Fruit fly (Drosophila melanogaster): ENCODE measurements around the gene CG12715.

CG12715 gene

dm6 chrX:13099919-13100318 lies 44.8 kb upstream of the CG12715 start (continued):
- no peak for TF ChIP-seq Myb (GFP tag; optimal IDR thresholded peaks at IDR 0.05)
- TF ChIP-seq gce (GFP tag; IDR thresholded peaks at IDR 0.05) = peak; percentile 77; the same call in 2 of the 3 replicates
- TF ChIP-seq Bdp1 (GFP tag; optimal IDR thresholded peaks at IDR 0.05) = no peak
- TF ChIP-seq Hand (GFP tag; optimal IDR thresholded peaks at IDR 0.05) = peak; percentile 50
- peak; percentile 38 for TF ChIP-seq CG18764 (GFP tag; optimal IDR thresholded peaks at IDR 0.05)
- TF ChIP-seq CG9932 (GFP tag; IDR thresholded peaks at IDR 0.05) = peak; percentile 92
- peak; percentile 79 for TF ChIP-seq klu (GFP tag; IDR thresholded peaks at IDR 0.05)
- TF ChIP-seq CG7987 (GFP tag; optimal IDR thresholded peaks at IDR 0.05) = peak; percentile 54
- TF ChIP-seq CG33213 (GFP tag; optimal IDR thresholded peaks at IDR 0.05) = no peak
- TF ChIP-seq CG12219 (GFP tag; optimal IDR thresholded peaks at IDR 0.05) = peak; percentile 75
- TF ChIP-seq CG3995 (GFP tag; optimal IDR thresholded peaks at IDR 0.05) = no peak
- TF ChIP-seq crol (GFP tag; IDR thresholded peaks at IDR 0.05) = 0 out of 2 replicates have a peak, but pooled peaks have one; percentile 45
- no peak for TF ChIP-seq pb (GFP tag; optimal IDR thresholded peaks at IDR 0.05)
- TF ChIP-seq Deaf1 (tag; optimal IDR thresholded peaks at IDR 0.05) = peak; percentile 62
- TF ChIP-seq usp (GFP tag; optimal IDR thresholded peaks at IDR 0.05) = no peak
- TF ChIP-seq CG14014 (GFP tag; IDR thresholded peaks at IDR 0.05) = peak; percentile 92
- no peak for TF ChIP-seq fu2 (GFP tag; optimal IDR thresholded peaks at IDR 0.05)
- TF ChIP-seq yki (optimal IDR thresholded peaks at IDR 0.05) = no peak
- 0 out of 3 replicates have a peak, but pooled peaks have one; percentile 28 for TF ChIP-seq z (GFP tag; IDR thresholded peaks at IDR 0.05)
- no peak for TF ChIP-seq chinmo (GFP tag; IDR thresholded peaks at IDR 0.05; ENCODE audit: partially characterized antibody)
- TF ChIP-seq CG8944 (GFP tag; optimal IDR thresholded peaks at IDR 0.05) = no peak
- no peak for TF ChIP-seq CG9876 (GFP tag; optimal IDR thresholded peaks at IDR 0.05)
- no peak for TF ChIP-seq Neu2 (GFP tag; optimal IDR thresholded peaks at IDR 0.05; ENCODE audit: borderline replicate concordance)
- no peak for TF ChIP-seq CG7745 (tag; optimal IDR thresholded peaks at IDR 0.05)
- TF ChIP-seq grau (tag; optimal IDR thresholded peaks at IDR 0.05) = peak; percentile 88
- peak; percentile 28 for TF ChIP-seq CG13123 (GFP tag; optimal IDR thresholded peaks at IDR 0.05)
- TF ChIP-seq Fer1 (GFP tag; optimal IDR thresholded peaks at IDR 0.05) = peak; percentile 86
- peak; percentile 86 for TF ChIP-seq NfI (GFP tag; optimal IDR thresholded peaks at IDR 0.05)
- TF ChIP-seq Nf-YC (tag; optimal IDR thresholded peaks at IDR 0.05) = peak; percentile 70
- TF ChIP-seq Oli (tag; optimal IDR thresholded peaks at IDR 0.05) = peak; percentile 88
- peak; percentile 72 for TF ChIP-seq phol (tag; optimal IDR thresholded peaks at IDR 0.05)
- TF ChIP-seq lov (optimal IDR thresholded peaks at IDR 0.05) = no peak
- peak; percentile 64; the same call in 1 of the 3 replicates for TF ChIP-seq lov (GFP tag; IDR thresholded peaks at IDR 0.05)
- peak; percentile 37 for TF ChIP-seq zen (tag; optimal IDR thresholded peaks at IDR 0.05)
- no peak for TF ChIP-seq ash1 (GFP tag; optimal IDR thresholded peaks at IDR 0.05)
- peak; percentile 17 for TF ChIP-seq Hey (tag; optimal IDR thresholded peaks at IDR 0.05)
- TF ChIP-seq disco-r (GFP tag; optimal IDR thresholded peaks at IDR 0.05) = no peak
- TF ChIP-seq CG8089 (GFP tag; optimal IDR thresholded peaks at IDR 0.05) = no peak
- TF ChIP-seq ewg (GFP tag; optimal IDR thresholded peaks at IDR 0.05) = peak; percentile 47
- TF ChIP-seq Hr39 (optimal IDR thresholded peaks at IDR 0.05) = no peak
- peak; percentile 82 for TF ChIP-seq Sox102F (GFP tag; optimal IDR thresholded peaks at IDR 0.05)
- peak; percentile 72 for TF ChIP-seq CG1233 (GFP tag; optimal IDR thresholded peaks at IDR 0.05)
- peak; percentile 59; the same call in 2 of the 3 replicates for TF ChIP-seq jigr1 (GFP tag; IDR thresholded peaks at IDR 0.05)
- TF ChIP-seq CG11085 (GFP tag; IDR thresholded peaks at IDR 0.05) = peak; percentile 85
- no peak for TF ChIP-seq btn (GFP tag; optimal IDR thresholded peaks at IDR 0.05)
- TF ChIP-seq knrl (GFP tag; IDR thresholded peaks at IDR 0.05; ENCODE audit: partially characterized antibody) = no peak
- TF ChIP-seq zen2 (GFP tag; IDR thresholded peaks at IDR 0.05; ENCODE audit: partially characterized antibody) = no peak
- TF ChIP-seq CG4404 (GFP tag; IDR thresholded peaks at IDR 0.05) = peak; percentile 62
- TF ChIP-seq ERR (GFP tag; optimal IDR thresholded peaks at IDR 0.05) = no peak
- peak; percentile 52; the same call in 1 of the 2 replicates for TF ChIP-seq danr (GFP tag; IDR thresholded peaks at IDR 0.05)
- peak; percentile 79 for TF ChIP-seq Xbp1 (GFP tag; optimal IDR thresholded peaks at IDR 0.05)
- TF ChIP-seq CG6689 (GFP tag; IDR thresholded peaks at IDR 0.05) = peak; percentile 89
- TF ChIP-seq wdn (GFP tag; IDR thresholded peaks at IDR 0.05) = peak; percentile 77
